Worm (Caenorhabditis elegans) whole organism, L4 larva: ENCODE measurements around the gene T24E12.2.

ENCODE experiments used
- D1046.2 ChIP-seq: fragments of 200-800 bp; sonication (Bioruptor generic); IDR thresholded peaks from 2 replicates; pipeline ENCODE4 v1.3.6; 2022; ENCODE audit warnings: missing genetic modification characterization, missing compliant biosample characterization
- F37D6.2 ChIP-seq: sonication (generic microtip); optimal IDR thresholded peaks from 2 replicates; lab custom pipeline; 2016; ENCODE audit warnings: mild to moderate bottlenecking, missing genetic modification characterization, missing compliant biosample characterization
- Y48G9A.11 ChIP-seq: fragments of 200-800 bp; sonication (Bioruptor generic); IDR thresholded peaks from 2 replicates; pipeline ENCODE4 v1.3.6; 2022; ENCODE audit warnings: missing genetic modification reagents, missing genetic modification characterization, missing compliant biosample characterization
- Y75B8A.6 ChIP-seq: fragments of 200-800 bp; sonication (Bioruptor generic); IDR thresholded peaks from 2 replicates; pipeline ENCODE4 v1.3.6; 2022; ENCODE audit warnings: missing genetic modification reagents, missing genetic modification characterization, missing compliant biosample characterization
- aly-2 ChIP-seq: sonication (generic microtip); optimal IDR thresholded peaks from 2 replicates; lab custom pipeline; 2018; ENCODE audit warnings: missing biosample characterization, missing genetic modification characterization
- arid-1 ChIP-seq: fragments of 200-800 bp; sonication (Bioruptor generic); conservative IDR thresholded peaks from 2 replicates; pipeline ENCODE4 v1.3.6; 2022; ENCODE audit warnings: missing genetic modification reagents, missing genetic modification characterization, missing compliant biosample characterization
- attf-4 ChIP-seq: sonication (generic microtip); optimal IDR thresholded peaks from 3 replicates; lab custom pipeline; 2017; ENCODE audit warnings: missing biosample characterization, missing genetic modification characterization
- ceh-20 ChIP-seq: fragments of 200-800 bp; sonication (Bioruptor generic); IDR thresholded peaks from 2 replicates; pipeline ENCODE4 v1.3.6; 2022; ENCODE audit warnings: missing genetic modification reagents, missing genetic modification characterization, missing compliant biosample characterization
- ceh-28 ChIP-seq: fragments of 150-350 bp; optimal IDR thresholded peaks from 2 replicates; lab custom pipeline; 2014; ENCODE audit warnings: missing biosample characterization, missing genetic modification reagents, missing genetic modification characterization
- ces-1 ChIP-seq: fragments of 150-350 bp; sonication (generic microtip); optimal IDR thresholded peaks from 4 replicates; lab custom pipeline; 2014; ENCODE audit warnings: missing biosample characterization, missing genetic modification reagents, missing genetic modification characterization
- cey-2 ChIP-seq: sonication (generic microtip); optimal IDR thresholded peaks from 3 replicates; lab custom pipeline; 2017; ENCODE audit warnings: missing genetic modification characterization, mild to moderate bottlenecking, missing compliant biosample characterization, antibody characterized with exemption, borderline replicate concordance; ENCODE audit not compliant: insufficient read depth
- ctbp-1 ChIP-seq: fragments of 200-800 bp; sonication (Bioruptor generic); IDR thresholded peaks from 2 replicates; pipeline ENCODE4 v1.3.6; 2022; ENCODE audit warnings: missing genetic modification reagents, missing genetic modification characterization, missing compliant biosample characterization
- daf-19 ChIP-seq: fragments of 200-800 bp; sonication (Bioruptor generic); conservative IDR thresholded peaks from 2 replicates; pipeline ENCODE4 v1.3.6; 2022; ENCODE audit warnings: missing genetic modification characterization, missing compliant biosample characterization
- daf-8 ChIP-seq: fragments of 200-800 bp; sonication (Bioruptor generic); IDR thresholded peaks from 2 replicates; pipeline ENCODE4 v1.3.6; 2022; ENCODE audit warnings: missing genetic modification characterization, missing compliant biosample characterization
- dmd-8 ChIP-seq: fragments of 200-800 bp; sonication (Bioruptor generic); IDR thresholded peaks from 2 replicates; pipeline ENCODE4 v1.3.6; 2022; ENCODE audit warnings: missing genetic modification characterization, missing compliant biosample characterization
- duxl-1 ChIP-seq: sonication (generic microtip); optimal IDR thresholded peaks from 2 replicates; lab custom pipeline; 2016; ENCODE audit warnings: mild to moderate bottlenecking, missing genetic modification characterization, moderate library complexity, missing compliant biosample characterization; ENCODE audit not compliant: poor library complexity
- egl-27 ChIP-seq: sonication (generic microtip); optimal IDR thresholded peaks from 3 replicates; lab custom pipeline; 2017; ENCODE audit warnings: missing biosample characterization, missing genetic modification reagents, missing genetic modification characterization
- egl-43 ChIP-seq: fragments of 200-800 bp; sonication (Bioruptor generic); IDR thresholded peaks from 2 replicates; pipeline ENCODE4 v1.3.6; 2022; ENCODE audit warnings: missing genetic modification reagents, missing genetic modification characterization, missing compliant biosample characterization
- fkh-10 ChIP-seq: fragments of 150-350 bp; optimal IDR thresholded peaks from 2 replicates; lab custom pipeline; 2014; ENCODE audit warnings: missing biosample characterization, missing genetic modification reagents, missing genetic modification characterization
- gei-8 ChIP-seq: fragments of 200-800 bp; sonication (Bioruptor generic); optimal IDR thresholded peaks from 2 replicates; lab custom pipeline; 2018; ENCODE audit warnings: mild to moderate bottlenecking, missing genetic modification characterization, missing compliant biosample characterization
- hif-1 ChIP-seq, 2 experiments: sonication (generic microtip); optimal IDR thresholded peaks; 2 replicates each; lab custom pipeline; 2016 to 2017; ENCODE audit warnings: missing compliant biosample characterization in 2 of 2, missing genetic modification characterization in 2 of 2, missing genetic modification reagents in 2 of 2, missing genotype in 2 of 2, mild to moderate bottlenecking in 1 of 2
- hlh-11 ChIP-seq: fragments of 200-800 bp; sonication (Bioruptor generic); optimal IDR thresholded peaks from 2 replicates; lab custom pipeline; 2018; ENCODE audit warnings: mild to moderate bottlenecking, missing genetic modification characterization, missing compliant biosample characterization
- jun-1 ChIP-seq: fragments of 150-350 bp; optimal IDR thresholded peaks from 2 replicates; lab custom pipeline; 2014; ENCODE audit warnings: missing biosample characterization, missing genetic modification reagents, missing genetic modification characterization
- lim-7 ChIP-seq: fragments of 200-800 bp; sonication (Bioruptor generic); IDR thresholded peaks from 2 replicates; pipeline ENCODE4 v1.3.6; 2022; ENCODE audit warnings: missing genetic modification characterization, missing compliant biosample characterization
- lin-1 ChIP-seq: fragments of 200-800 bp; sonication (Bioruptor generic); IDR thresholded peaks from 2 replicates; pipeline ENCODE4 v1.3.6; 2022; ENCODE audit warnings: missing genetic modification reagents, missing genetic modification characterization, missing compliant biosample characterization
- lin-13 ChIP-seq: fragments of 150-350 bp; optimal IDR thresholded peaks from 2 replicates; lab custom pipeline; 2014; ENCODE audit warnings: missing biosample characterization, missing genetic modification reagents, missing genetic modification characterization
- lin-29 ChIP-seq: fragments of 200-800 bp; sonication (Bioruptor generic); IDR thresholded peaks from 2 replicates; pipeline ENCODE4 v1.3.6; 2022; ENCODE audit warnings: missing genetic modification reagents, missing genetic modification characterization, missing compliant biosample characterization
- lin-39 ChIP-seq: fragments of 150-350 bp; optimal IDR thresholded peaks from 2 replicates; lab custom pipeline; 2014; ENCODE audit warnings: missing biosample characterization, missing genetic modification reagents, missing genetic modification characterization
- lsy-2 ChIP-seq, 2 experiments: fragments of 150-350 bp in 1 of 2; sonication (generic microtip) in 1 of 2; optimal IDR thresholded peaks; 2 replicates each; lab custom pipeline; 2014 to 2017; ENCODE audit warnings: missing biosample characterization in 2 of 2, missing genetic modification characterization in 2 of 2
- madf-9 ChIP-seq: fragments of 200-800 bp; sonication (Bioruptor generic); conservative IDR thresholded peaks from 2 replicates; pipeline ENCODE4 v1.3.6; 2022; ENCODE audit warnings: missing genetic modification reagents, missing genetic modification characterization, missing compliant biosample characterization
- mdt-29 ChIP-seq: fragments of 200-800 bp; sonication (Bioruptor generic); IDR thresholded peaks from 2 replicates; pipeline ENCODE4 v1.3.6; 2022; ENCODE audit warnings: missing genetic modification reagents, missing genetic modification characterization, missing compliant biosample characterization
- mes-2 ChIP-seq: sonication (generic microtip); optimal IDR thresholded peaks from 2 replicates; lab custom pipeline; 2016; ENCODE audit warnings: missing genotype, mild to moderate bottlenecking, missing genetic modification characterization, missing compliant biosample characterization; ENCODE audit not compliant: poor library complexity, severe bottlenecking
- nhr-102 ChIP-seq: sonication (generic microtip); optimal IDR thresholded peaks from 2 replicates; lab custom pipeline; 2016; ENCODE audit warnings: mild to moderate bottlenecking, missing genetic modification characterization, moderate library complexity, missing compliant biosample characterization
- nhr-111 ChIP-seq: fragments of 200-800 bp; sonication (Bioruptor generic); optimal IDR thresholded peaks from 2 replicates; lab custom pipeline; 2018; ENCODE audit warnings: mild to moderate bottlenecking, missing genetic modification characterization, missing compliant biosample characterization
- nhr-237 ChIP-seq: sonication (generic microtip); optimal IDR thresholded peaks from 2 replicates; lab custom pipeline; 2017; ENCODE audit warnings: missing biosample characterization, missing genetic modification characterization
- nhr-25 ChIP-seq: sonication (generic microtip); optimal IDR thresholded peaks from 2 replicates; lab custom pipeline; 2017; ENCODE audit warnings: missing genetic modification characterization, mild to moderate bottlenecking, missing compliant biosample characterization, antibody characterized with exemption, moderate library complexity, borderline replicate concordance; ENCODE audit not compliant: insufficient read depth
- nhr-28 ChIP-seq: fragments of 150-350 bp; optimal IDR thresholded peaks from 2 replicates; lab custom pipeline; 2014; ENCODE audit warnings: missing biosample characterization, missing genetic modification characterization
- pha-4 ChIP-seq, 2 experiments: fragments of 150-350 bp in 1 of 2; fragments of 200-800 bp in 1 of 2; sonication (Bioruptor generic) in 1 of 2; IDR thresholded peaks in 1 of 2; optimal IDR thresholded peaks in 1 of 2; 2 replicates each; pipeline versions ENCODE4 v1.3.6 to Lab custom; 2014 to 2022; ENCODE audit warnings: missing genetic modification characterization in 2 of 2, missing genetic modification reagents in 2 of 2, missing biosample characterization in 1 of 2, missing compliant biosample characterization in 1 of 2
- rbr-2 ChIP-seq: sonication (generic microtip); optimal IDR thresholded peaks from 2 replicates; lab custom pipeline; 2016; ENCODE audit warnings: missing genotype, missing genetic modification characterization, missing compliant biosample characterization
- sdz-12 ChIP-seq: fragments of 200-800 bp; sonication (Bioruptor generic); optimal IDR thresholded peaks from 2 replicates; lab custom pipeline; 2018; ENCODE audit warnings: mild to moderate bottlenecking, missing genetic modification characterization, missing compliant biosample characterization
- set-16 ChIP-seq: fragments of 200-800 bp; sonication (Bioruptor generic); IDR thresholded peaks from 2 replicates; pipeline ENCODE4 v1.3.6; 2022; ENCODE audit warnings: missing genetic modification reagents, missing genetic modification characterization, missing compliant biosample characterization
- skn-1 ChIP-seq: fragments of 150-350 bp; optimal IDR thresholded peaks from 2 replicates; lab custom pipeline; 2014; ENCODE audit warnings: missing biosample characterization, missing genetic modification characterization
- snpc-1.2 ChIP-seq: fragments of 200-800 bp; sonication (Bioruptor generic); IDR thresholded peaks from 2 replicates; pipeline ENCODE4 v1.3.6; 2022; ENCODE audit warnings: missing genetic modification reagents, missing genetic modification characterization, missing compliant biosample characterization
- spr-3 ChIP-seq: fragments of 200-800 bp; sonication (Bioruptor generic); optimal IDR thresholded peaks from 2 replicates; lab custom pipeline; 2018; ENCODE audit warnings: mild to moderate bottlenecking, missing genetic modification characterization, missing compliant biosample characterization
- tra-1 ChIP-seq: fragments of 200-800 bp; sonication (Bioruptor generic); IDR thresholded peaks from 2 replicates; pipeline ENCODE4 v1.3.6; 2022; ENCODE audit warnings: missing genetic modification reagents, missing genetic modification characterization, missing compliant biosample characterization
- unc-130 ChIP-seq: sonication (generic microtip); optimal IDR thresholded peaks from 2 replicates; lab custom pipeline; 2016; ENCODE audit warnings: missing genetic modification reagents, missing genetic modification characterization, missing compliant biosample characterization
- unc-39 ChIP-seq: sonication (generic microtip); optimal IDR thresholded peaks from 2 replicates; lab custom pipeline; 2017; ENCODE audit warnings: missing biosample characterization, missing genetic modification characterization
- zfp-2 ChIP-seq: sonication (generic microtip); optimal IDR thresholded peaks from 2 replicates; lab custom pipeline; 2016; ENCODE audit warnings: mild to moderate bottlenecking, missing genetic modification characterization, missing compliant biosample characterization
- ztf-7 ChIP-seq: fragments of 150-350 bp; optimal IDR thresholded peaks from 2 replicates; lab custom pipeline; 2014; ENCODE audit warnings: missing biosample characterization, missing genetic modification characterization

T24E12.2 gene

DNA sequence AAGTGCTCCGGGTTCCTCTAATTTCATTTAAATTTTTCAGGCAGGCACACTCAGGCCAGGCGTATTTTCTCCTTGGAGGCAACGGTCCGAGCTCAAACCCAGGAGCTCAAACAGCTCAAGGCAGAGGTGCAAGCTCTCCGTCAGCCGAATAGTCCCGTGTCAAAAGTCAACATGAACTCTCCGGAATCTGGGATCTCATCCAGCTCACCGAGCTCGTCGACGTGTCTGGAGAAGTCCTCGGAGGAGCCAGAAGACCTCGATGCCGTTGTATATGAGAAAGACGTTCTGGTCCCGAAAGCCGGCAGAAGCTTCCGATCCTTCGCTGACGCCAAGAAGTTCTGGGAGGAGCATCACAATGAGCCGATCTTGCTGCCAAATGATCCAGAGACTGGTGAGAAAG lies 3.0 kb downstream of the T24E12.2 start:
- TF ChIP-seq set-16 (peak; percentile 78), ctbp-1 (GFP tag; lab: Robert Waterston, UW) (no peak)

DNA sequence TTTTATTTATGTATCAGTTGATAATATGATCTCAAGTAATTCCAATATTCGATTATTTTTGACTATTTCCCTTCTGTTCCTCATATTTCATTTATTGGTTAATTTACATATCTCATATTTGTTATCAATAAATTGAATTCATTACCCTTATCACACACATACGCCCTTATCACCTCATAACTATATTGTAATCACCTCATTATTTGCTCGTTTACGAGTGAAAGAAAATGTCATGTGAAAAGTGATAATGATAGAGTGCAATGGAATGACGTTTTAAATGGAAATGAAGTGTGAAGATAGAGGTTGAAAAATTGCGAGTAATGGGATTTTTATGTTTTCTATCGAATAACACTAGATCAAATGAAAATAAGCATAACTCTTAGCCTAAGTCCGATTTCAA lies 3.8 kb downstream of the T24E12.2 start:
- no peak for TF ChIP-seq rbr-2 (tag; lab: Kevin White, UChicago)
- TF ChIP-seq ces-1: no peak
- peak; percentile 91 for TF ChIP-seq lin-1 (GFP tag; lab: Robert Waterston, UW)
- no peak for TF ChIP-seq Y48G9A.11 (GFP tag; lab: Robert Waterston, UW)
- no peak for TF ChIP-seq fkh-10
- TF ChIP-seq lin-13 (GFP tag; lab: Kevin White, UChicago): no peak
- TF ChIP-seq gei-8 (GFP tag; lab: Kevin White, UChicago): no peak
- TF ChIP-seq Y75B8A.6 (GFP tag; lab: Robert Waterston, UW): no peak
- no peak for TF ChIP-seq F37D6.2
- TF ChIP-seq mes-2 (tag; lab: Kevin White, UChicago): no peak
- TF ChIP-seq egl-27: no peak
- TF ChIP-seq nhr-111 (GFP tag; lab: Kevin White, UChicago): no peak
- TF ChIP-seq aly-2 (tag; lab: Kevin White, UChicago): no peak
- TF ChIP-seq attf-4 (tag; lab: Kevin White, UChicago): no peak
- no peak for TF ChIP-seq unc-130 (GFP tag; lab: Kevin White, UChicago)
- no peak for TF ChIP-seq nhr-237 (tag; lab: Kevin White, UChicago)
- peak; percentile 96 for TF ChIP-seq tra-1
- no peak for TF ChIP-seq lsy-2 (tag; optimal IDR thresholded peaks at IDR 0.05; lab: Kevin White, UChicago)
- no peak for TF ChIP-seq pha-4 (GFP tag; IDR thresholded peaks at IDR 0.05; lab: Robert Waterston, UW)
- no peak for TF ChIP-seq pha-4 (tag; optimal IDR thresholded peaks at IDR 0.05; lab: Kevin White, UChicago)
- TF ChIP-seq lin-29: no peak
- TF ChIP-seq nhr-28 (tag; lab: Kevin White, UChicago): peak; percentile 98
- TF ChIP-seq nhr-25 (tag; lab: Kevin White, UChicago): no peak
- TF ChIP-seq madf-9: no peak
- no peak for TF ChIP-seq D1046.2 (GFP tag; lab: Robert Waterston, UW)
- TF ChIP-seq hif-1 (tag; optimal IDR thresholded peaks at IDR 0.05; lab: Kevin White, UChicago): no peak
- peak; percentile 80 for TF ChIP-seq ceh-20
- no peak for TF ChIP-seq snpc-1.2
- TF ChIP-seq cey-2: peak; percentile 21
- TF ChIP-seq daf-8 (GFP tag; lab: Robert Waterston, UW): no peak
- TF ChIP-seq daf-19 (GFP tag; lab: Robert Waterston, UW): no peak
- no peak for TF ChIP-seq arid-1 (GFP tag; lab: Robert Waterston, UW)
- TF ChIP-seq lin-39 (tag; lab: Kevin White, UChicago): no peak
- TF ChIP-seq egl-43 (GFP tag; lab: Robert Waterston, UW): no peak
- no peak for TF ChIP-seq duxl-1 (tag; lab: Kevin White, UChicago)
- TF ChIP-seq ztf-7: no peak
- no peak for TF ChIP-seq dmd-8 (GFP tag; lab: Robert Waterston, UW)
- no peak for TF ChIP-seq unc-39
- TF ChIP-seq sdz-12 (GFP tag; lab: Kevin White, UChicago): no peak
- peak; percentile 79 for TF ChIP-seq hlh-11 (tag; lab: Kevin White, UChicago)
- TF ChIP-seq skn-1 (tag; lab: Kevin White, UChicago): no peak
- no peak for TF ChIP-seq jun-1
- TF ChIP-seq mdt-29 (GFP tag; lab: Robert Waterston, UW): no peak
- TF ChIP-seq lim-7: no peak
- TF ChIP-seq spr-3 (GFP tag; lab: Kevin White, UChicago): no peak
- TF ChIP-seq zfp-2: no peak
- TF ChIP-seq set-16: no peak
- TF ChIP-seq nhr-102: no peak
- no peak for TF ChIP-seq ceh-28 (tag; lab: Kevin White, UChicago)
